Fruit fly (Drosophila melanogaster): ENCODE measurements around the gene Aldh7A1.

Gene Aldh7A1

dm6 chr3L:19268720-19269401, at the start of gene Aldh7A1, which contains the start of gene CG14085:
TSS of gene Aldh7A1 (minus strand) at chr3L:19268913.
TSS of gene CG14085 (plus strand) at chr3L:19269351.
- TF ChIP-seq Ets98B (GFP tag; IDR thresholded peaks at IDR 0.05) (peak; percentile 41; the same call in 1 of the 2 replicates), rn (GFP tag; IDR thresholded peaks at IDR 0.05) (no peak), CG13204 (GFP tag; optimal IDR thresholded peaks at IDR 0.05) (peak; percentile 64), fd96Ca (GFP tag; IDR thresholded peaks at IDR 0.05) (0 out of 3 replicates have a peak, but pooled peaks have one; percentile 35), CG9948 (tag; optimal IDR thresholded peaks at IDR 0.05) (no peak)

dm6 chr3L:19316638-19317037, 47.9 kb upstream of the Aldh7A1 start:
- TF ChIP-seq Ets98B (GFP tag; IDR thresholded peaks at IDR 0.05), result no peak
- TF ChIP-seq CG8301 (tag; optimal IDR thresholded peaks at IDR 0.05), result peak; percentile 10
- TF ChIP-seq gl (tag; optimal IDR thresholded peaks at IDR 0.05), result no peak
- TF ChIP-seq CG9948 (tag; optimal IDR thresholded peaks at IDR 0.05), result no peak
- no peak for TF ChIP-seq CG10348 (GFP tag; IDR thresholded peaks at IDR 0.05)
- no peak for TF ChIP-seq CG32121 (GFP tag; IDR thresholded peaks at IDR 0.05)
- TF ChIP-seq CG8159 (tag; optimal IDR thresholded peaks at IDR 0.05), result no peak
- TF ChIP-seq CG14655 (GFP tag; optimal IDR thresholded peaks at IDR 0.05), result peak; percentile 51
- no peak for TF ChIP-seq Snoo (tag; optimal IDR thresholded peaks at IDR 0.05)
- no peak for TF ChIP-seq CG15710 (tag; optimal IDR thresholded peaks at IDR 0.05)

DNA sequence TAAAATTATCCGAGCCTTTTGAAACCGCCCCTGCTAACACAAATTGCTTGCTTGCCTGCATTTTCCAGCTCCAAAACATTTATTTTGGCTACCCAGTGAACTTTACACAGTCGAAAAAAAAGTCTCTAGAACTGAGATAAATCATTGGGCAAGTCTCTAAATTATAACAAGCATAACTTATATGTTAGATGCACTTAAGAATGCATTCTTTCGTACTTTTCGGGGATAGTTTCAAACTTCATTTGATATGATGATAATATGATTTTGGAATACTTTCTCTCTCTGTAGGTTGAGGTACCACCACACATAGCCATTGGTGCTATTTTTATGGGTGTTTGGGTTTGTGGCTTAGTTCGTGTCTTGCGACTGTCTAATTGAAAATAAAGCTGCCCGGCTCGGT, 46.2 kb upstream of the Aldh7A1 start:
- TF ChIP-seq CG12605 (GFP tag; IDR thresholded peaks at IDR 0.05) (peak; percentile 84), CG15710 (tag; optimal IDR thresholded peaks at IDR 0.05) (no peak), Snoo (tag; optimal IDR thresholded peaks at IDR 0.05) (no peak), Pif1B (GFP tag; optimal IDR thresholded peaks at IDR 0.05) (peak; percentile 63), CG9948 (tag; optimal IDR thresholded peaks at IDR 0.05) (no peak), CG8301 (tag; optimal IDR thresholded peaks at IDR 0.05) (peak; percentile 88), fd96Ca (GFP tag; IDR thresholded peaks at IDR 0.05) (peak; percentile 81), CG10348 (GFP tag; IDR thresholded peaks at IDR 0.05) (peak; percentile 76), gl (tag; optimal IDR thresholded peaks at IDR 0.05) (no peak), Ets98B (GFP tag; IDR thresholded peaks at IDR 0.05) (peak; percentile 92), Pif1A (GFP tag; optimal IDR thresholded peaks at IDR 0.05) (peak; percentile 73), CG14655 (GFP tag; optimal IDR thresholded peaks at IDR 0.05) (peak; percentile 87), EcR (GFP tag; optimal IDR thresholded peaks at IDR 0.05) (no peak), CG32121 (GFP tag; IDR thresholded peaks at IDR 0.05) (peak; percentile 93), rn (GFP tag; IDR thresholded peaks at IDR 0.05) (peak; percentile 75), CG8159 (tag; optimal IDR thresholded peaks at IDR 0.05) (no peak), CG13204 (GFP tag; optimal IDR thresholded peaks at IDR 0.05) (no peak), CG4496 (GFP tag; IDR thresholded peaks at IDR 0.05) (peak; percentile 92)

DNA sequence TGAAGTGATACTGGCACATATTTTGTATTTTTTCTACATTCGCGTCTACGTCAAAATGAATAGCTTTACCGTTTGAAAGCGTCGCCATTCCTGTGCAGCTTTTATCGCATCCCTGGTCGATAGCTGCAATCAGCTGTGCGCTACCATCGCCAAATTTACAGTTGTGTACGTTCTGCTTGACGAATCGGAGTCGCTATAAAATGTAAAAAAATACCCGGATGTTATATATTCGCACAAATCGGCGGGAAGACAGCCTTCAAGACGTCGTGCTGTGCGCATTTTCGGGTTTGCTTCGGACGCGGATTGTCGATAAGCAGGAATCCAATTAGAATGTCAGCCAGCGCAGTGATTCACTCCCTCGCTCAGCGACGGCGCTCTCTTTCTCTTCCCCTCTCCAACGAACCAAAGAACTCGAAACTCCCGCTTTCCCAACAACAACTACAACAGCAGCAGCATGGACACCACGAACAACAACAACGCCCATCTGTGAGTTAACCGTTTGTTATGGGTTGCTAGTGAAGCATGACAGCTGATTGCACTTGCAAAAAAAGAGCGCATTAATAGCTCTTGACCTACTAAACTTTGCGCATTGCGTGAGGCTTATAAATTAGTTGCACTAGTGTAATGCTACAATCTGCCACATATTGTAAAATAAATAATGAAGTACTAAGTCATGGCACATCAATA, 26.0 kb upstream of the Aldh7A1 start:
- TF ChIP-seq CG10348 (GFP tag; IDR thresholded peaks at IDR 0.05), result no peak
- TF ChIP-seq Ets98B (GFP tag; IDR thresholded peaks at IDR 0.05), result peak; percentile 33; the same call in 1 of the 2 replicates
- peak; percentile 36 for TF ChIP-seq D1 (tag; optimal IDR thresholded peaks at IDR 0.05)
- no peak; the same call in 1 of the 2 replicates for TF ChIP-seq CG12605 (GFP tag; IDR thresholded peaks at IDR 0.05)
- no peak for TF ChIP-seq gl (tag; optimal IDR thresholded peaks at IDR 0.05)
- TF ChIP-seq CG13204 (GFP tag; optimal IDR thresholded peaks at IDR 0.05), result no peak
- peak; percentile 32 for TF ChIP-seq Pif1B (GFP tag; optimal IDR thresholded peaks at IDR 0.05)
- peak; percentile 55 for TF ChIP-seq CG8301 (tag; optimal IDR thresholded peaks at IDR 0.05)
- peak; percentile 55 for TF ChIP-seq CG32121 (GFP tag; IDR thresholded peaks at IDR 0.05)

- TF ChIP-seq CG34367 (tag; optimal IDR thresholded peaks at IDR 0.05) (no peak), Pif1A (GFP tag; optimal IDR thresholded peaks at IDR 0.05) (no peak), Snoo (tag; optimal IDR thresholded peaks at IDR 0.05) (no peak), CG17806 (tag; optimal IDR thresholded peaks at IDR 0.05) (no peak), CG9948 (tag; optimal IDR thresholded peaks at IDR 0.05) (no peak), CG14655 (GFP tag; optimal IDR thresholded peaks at IDR 0.05) (no peak), rn (GFP tag; IDR thresholded peaks at IDR 0.05) (no peak), CG4496 (GFP tag; IDR thresholded peaks at IDR 0.05) (no peak), CG32121 (GFP tag; IDR thresholded peaks at IDR 0.05) (no peak), CG8301 (tag; optimal IDR thresholded peaks at IDR 0.05) (no peak)
Observed at dm6 chr3L:19294235-19294612, 25.5 kb upstream of the Aldh7A1 start, which contains the start of gene fal. TSS of gene fal (plus strand) at chr3L:19294564.

DNA sequence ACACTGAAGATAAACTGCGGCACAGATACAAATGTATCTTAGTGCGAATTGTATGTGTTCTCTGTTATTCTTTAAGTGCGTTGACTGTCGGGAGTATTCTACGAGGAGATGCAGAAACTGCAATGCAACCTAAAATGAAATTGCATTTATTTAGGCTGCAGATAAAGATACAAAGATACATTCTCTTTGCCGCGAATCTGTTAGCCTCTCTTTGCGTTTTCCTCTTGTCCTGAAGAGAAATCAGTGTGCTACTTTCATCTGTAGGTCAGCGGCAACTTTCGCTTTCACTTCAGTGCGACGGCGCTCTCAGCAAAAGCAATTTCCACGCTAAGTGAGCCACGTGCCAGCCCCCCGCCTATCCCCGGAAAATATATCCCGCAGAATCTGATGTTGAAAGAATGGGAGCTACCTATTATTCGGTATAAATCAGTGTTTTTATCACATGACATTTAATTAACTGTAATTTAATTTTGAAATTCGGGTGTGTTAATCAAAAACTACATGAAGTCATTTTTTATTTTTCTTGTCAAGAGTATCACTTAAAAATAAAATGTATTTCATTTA, 24.5 kb upstream of the Aldh7A1 start:
- TF ChIP-seq Pif1A (GFP tag; optimal IDR thresholded peaks at IDR 0.05), result no peak
- no peak for TF ChIP-seq CG15710 (tag; optimal IDR thresholded peaks at IDR 0.05)
- TF ChIP-seq EcR (GFP tag; optimal IDR thresholded peaks at IDR 0.05), result peak; percentile 67
- no peak for TF ChIP-seq CG17806 (tag; optimal IDR thresholded peaks at IDR 0.05)
- no peak for TF ChIP-seq Ets98B (GFP tag; IDR thresholded peaks at IDR 0.05)
- no peak for TF ChIP-seq CG8159 (tag; optimal IDR thresholded peaks at IDR 0.05)
- no peak for TF ChIP-seq rn (GFP tag; IDR thresholded peaks at IDR 0.05)
- 0 out of 2 replicates have a peak, but pooled peaks have one; percentile 22 for TF ChIP-seq CG12605 (GFP tag; IDR thresholded peaks at IDR 0.05)
- TF ChIP-seq gl (tag; optimal IDR thresholded peaks at IDR 0.05), result no peak
- TF ChIP-seq CG13204 (GFP tag; optimal IDR thresholded peaks at IDR 0.05), result no peak
- TF ChIP-seq Pif1B (GFP tag; optimal IDR thresholded peaks at IDR 0.05), result no peak
- no peak for TF ChIP-seq CG14655 (GFP tag; optimal IDR thresholded peaks at IDR 0.05)
- TF ChIP-seq D1 (tag; optimal IDR thresholded peaks at IDR 0.05), result no peak
- no peak for TF ChIP-seq CG4496 (GFP tag; IDR thresholded peaks at IDR 0.05)
- peak; percentile 10; the same call in 1 of the 3 replicates for TF ChIP-seq fd96Ca (GFP tag; IDR thresholded peaks at IDR 0.05)
- no peak; the same call in 1 of the 2 replicates for TF ChIP-seq CG32121 (GFP tag; IDR thresholded peaks at IDR 0.05)
